Fruit fly (Drosophila melanogaster): ENCODE data around the gene C15.

DNA sequence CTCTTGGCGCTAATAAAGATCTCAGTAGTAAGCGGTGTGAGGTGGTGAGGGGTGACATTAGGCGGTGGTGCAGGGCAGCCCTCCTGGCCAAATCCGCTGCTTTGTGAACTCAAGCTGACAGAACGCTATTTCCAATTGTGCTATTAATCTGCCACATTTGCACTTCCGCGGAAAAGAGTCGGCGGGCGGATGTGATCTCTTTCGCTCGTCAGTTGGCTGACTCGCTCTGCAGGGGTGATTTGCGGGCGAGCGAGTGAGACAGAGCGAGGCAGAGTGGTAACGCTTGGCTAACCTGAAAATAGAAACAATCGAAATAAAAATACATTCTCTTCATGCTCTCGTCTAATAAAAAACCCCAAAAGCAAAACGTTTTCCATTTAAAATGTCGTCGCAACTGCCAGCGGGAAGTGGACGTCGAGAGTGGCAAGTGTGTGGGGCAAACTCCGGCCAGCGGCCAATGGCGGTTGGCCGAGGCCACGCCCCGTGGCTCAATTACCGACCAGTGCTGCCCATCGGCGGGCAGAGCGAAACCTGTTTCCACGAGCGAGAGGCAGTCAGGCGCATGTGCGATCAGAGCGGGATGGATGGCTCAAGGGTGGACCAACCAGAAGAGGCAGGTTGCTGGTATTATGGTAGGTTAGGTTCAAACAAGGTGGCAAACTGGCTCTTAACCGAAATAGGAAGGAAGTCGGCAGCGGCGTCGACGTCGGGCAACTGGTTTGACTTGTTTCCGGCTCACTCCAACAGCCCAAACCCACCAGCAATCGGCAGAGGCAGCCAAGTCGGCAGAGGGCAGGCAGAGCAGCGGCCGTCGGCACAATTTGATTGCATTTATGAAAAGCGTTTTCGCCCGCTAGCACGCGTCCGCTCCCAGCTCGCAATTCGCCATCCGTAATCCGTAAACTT, at the start of gene C15:
- TF ChIP-seq Sp1 (GFP tag; optimal IDR thresholded peaks at IDR 0.05) (no peak), pan (optimal IDR thresholded peaks at IDR 0.05) (no peak), brk (GFP tag; optimal IDR thresholded peaks at IDR 0.05) (no peak), OdsH (GFP tag; optimal IDR thresholded peaks at IDR 0.05) (peak; percentile 28)
